Worm (Caenorhabditis elegans): ENCODE results near the gene acs-4.

ce11 chrIII:7180613-7181012, 13.0 kb downstream of the acs-4 start, which contains the start of gene ndab-2:
- TF ChIP-seq blmp-1 (tag; optimal IDR thresholded peaks at IDR 0.05; ENCODE audit: insufficient read depth) = no peak
- TF ChIP-seq ZK546.5 (tag; optimal IDR thresholded peaks at IDR 0.05) = no peak
- TF ChIP-seq nhr-11 (tag; optimal IDR thresholded peaks at IDR 0.05) = no peak
- no peak for TF ChIP-seq lin-13 (GFP tag; optimal IDR thresholded peaks at IDR 0.05)
- no peak for TF ChIP-seq aly-2 (tag; optimal IDR thresholded peaks at IDR 0.05)
- TF ChIP-seq nhr-23 (tag; optimal IDR thresholded peaks at IDR 0.05) = no peak

Measured in whole organism, L2 larva.